Worm (Caenorhabditis elegans) whole organism, young adult: ENCODE results near the gene rab-14.

ENCODE experiments used
- B0019.2 ChIP-seq: fragments of 200-800 bp; sonication (Bioruptor generic); conservative IDR thresholded peaks from 2 replicates; pipeline ENCODE4 v1.3.6; 2022; ENCODE audit warnings: missing genetic modification reagents, missing genetic modification characterization, missing compliant biosample characterization
- B0035.1 ChIP-seq: sonication (generic microtip); optimal IDR thresholded peaks from 2 replicates; lab custom pipeline; 2016; ENCODE audit warnings: missing genetic modification characterization, mild to moderate bottlenecking, missing compliant biosample characterization, missing genotype, missing genetic modification reagents
- B0336.3 ChIP-seq: fragments of 200-800 bp; sonication (Bioruptor generic); IDR thresholded peaks from 2 replicates; pipeline ENCODE4 v1.3.6; 2022; ENCODE audit warnings: missing genetic modification characterization, missing compliant biosample characterization
- C06A6.2 ChIP-seq: fragments of 200-800 bp; sonication (Bioruptor generic); conservative IDR thresholded peaks from 2 replicates; pipeline ENCODE4 v1.3.6; 2022; ENCODE audit warnings: missing genetic modification characterization, missing compliant biosample characterization
- C17E4.6 ChIP-seq: fragments of 200-800 bp; sonication (Bioruptor generic); IDR thresholded peaks from 2 replicates; pipeline ENCODE4 v1.3.6; 2022; ENCODE audit warnings: missing genetic modification reagents, missing genetic modification characterization, missing compliant biosample characterization
- F22D6.2 ChIP-seq: sonication (generic microtip); optimal IDR thresholded peaks from 2 replicates; lab custom pipeline; 2016; ENCODE audit warnings: mild to moderate bottlenecking, missing genetic modification characterization, missing compliant biosample characterization
- F39B2.1 ChIP-seq: fragments of 200-800 bp; sonication (Bioruptor generic); IDR thresholded peaks from 2 replicates; pipeline ENCODE4 v1.3.6; 2022; ENCODE audit warnings: missing genetic modification reagents, missing genetic modification characterization, missing compliant biosample characterization
- F52B5.7 ChIP-seq: sonication (generic microtip); optimal IDR thresholded peaks from 2 replicates; lab custom pipeline; 2016; ENCODE audit warnings: mild to moderate bottlenecking, missing genetic modification characterization, missing compliant biosample characterization
- F57A8.1 ChIP-seq: fragments of 200-800 bp; sonication (Bioruptor generic); optimal IDR thresholded peaks from 2 replicates; lab custom pipeline; 2018; ENCODE audit warnings: mild to moderate bottlenecking, missing genetic modification characterization, moderate library complexity, missing compliant biosample characterization
- F57C9.4 ChIP-seq: sonication (generic microtip); optimal IDR thresholded peaks from 2 replicates; lab custom pipeline; 2017; ENCODE audit warnings: mild to moderate bottlenecking, missing genetic modification characterization, missing compliant biosample characterization
- Y53F4B.3 ChIP-seq: fragments of 200-800 bp; sonication (Bioruptor generic); IDR thresholded peaks from 2 replicates; pipeline ENCODE4 v1.3.6; 2022; ENCODE audit warnings: missing genetic modification reagents, missing genetic modification characterization, missing compliant biosample characterization
- Y56A3A.18 ChIP-seq: fragments of 200-800 bp; sonication (Bioruptor generic); IDR thresholded peaks from 2 replicates; pipeline ENCODE4 v1.3.6; 2022; ENCODE audit warnings: missing genetic modification reagents, missing genetic modification characterization, missing compliant biosample characterization
- Y95B8A.8 ChIP-seq: fragments of 200-800 bp; sonication (Bioruptor generic); IDR thresholded peaks from 2 replicates; pipeline ENCODE4 v1.3.6; 2022; ENCODE audit warnings: missing genetic modification reagents, missing genetic modification characterization, missing compliant biosample characterization
- ama-1 ChIP-seq, 3 experiments: fragments of 150-350 bp in 1 of 3; sonication (generic microtip) in 2 of 3; optimal IDR thresholded peaks; 2 replicates each; lab custom pipeline; 2014 to 2018; ENCODE audit warnings: missing biosample characterization in 2 of 3, missing genetic modification characterization in 2 of 3, missing genetic modification reagents in 2 of 3
- ccch-3 ChIP-seq: fragments of 200-800 bp; sonication (Bioruptor generic); optimal IDR thresholded peaks from 2 replicates; lab custom pipeline; 2018; ENCODE audit warnings: mild to moderate bottlenecking, missing genetic modification characterization, missing compliant biosample characterization
- die-1 ChIP-seq: sonication (generic microtip); optimal IDR thresholded peaks from 2 replicates; lab custom pipeline; 2016; ENCODE audit warnings: missing genotype, mild to moderate bottlenecking, missing genetic modification characterization, missing compliant biosample characterization
- egrh-3 ChIP-seq: fragments of 200-800 bp; sonication (Bioruptor generic); IDR thresholded peaks from 2 replicates; pipeline ENCODE4 v1.3.6; 2022; ENCODE audit warnings: missing genetic modification reagents, missing genetic modification characterization, missing compliant biosample characterization
- ekl-4 ChIP-seq: fragments of 200-800 bp; sonication (Bioruptor generic); IDR thresholded peaks from 2 replicates; pipeline ENCODE4 v1.3.6; 2022; ENCODE audit warnings: missing genetic modification reagents, missing genetic modification characterization, missing compliant biosample characterization
- gei-17 ChIP-seq: fragments of 200-800 bp; sonication (Bioruptor generic); optimal IDR thresholded peaks from 2 replicates; lab custom pipeline; 2018; ENCODE audit warnings: mild to moderate bottlenecking, missing genetic modification characterization, missing compliant biosample characterization
- him-1 ChIP-seq: sonication (generic microtip); optimal IDR thresholded peaks from 2 replicates; lab custom pipeline; 2016; ENCODE audit warnings: missing genotype, missing genetic modification reagents, missing genetic modification characterization, missing compliant biosample characterization
- hmg-1.2 ChIP-seq: fragments of 200-800 bp; sonication (Bioruptor generic); IDR thresholded peaks from 2 replicates; pipeline ENCODE4 v1.3.6; 2022; ENCODE audit warnings: missing genetic modification reagents, missing genetic modification characterization, missing compliant biosample characterization
- hmg-20 ChIP-seq: fragments of 200-800 bp; sonication (Bioruptor generic); IDR thresholded peaks from 2 replicates; pipeline ENCODE4 v1.3.6; 2022; ENCODE audit warnings: missing genetic modification reagents, missing genetic modification characterization, missing compliant biosample characterization
- hsf-1 ChIP-seq: fragments of 200-800 bp; sonication (Bioruptor generic); IDR thresholded peaks from 2 replicates; pipeline ENCODE4 v1.3.6; 2022; ENCODE audit warnings: missing genetic modification reagents, missing genetic modification characterization, missing compliant biosample characterization
- lin-40 ChIP-seq: sonication (generic microtip); optimal IDR thresholded peaks from 2 replicates; lab custom pipeline; 2016; ENCODE audit warnings: missing genetic modification characterization, mild to moderate bottlenecking, missing compliant biosample characterization, missing genotype, missing genetic modification reagents
- lsy-27 ChIP-seq: sonication (generic microtip); optimal IDR thresholded peaks from 2 replicates; lab custom pipeline; 2017; ENCODE audit warnings: missing genetic modification characterization, mild to moderate bottlenecking, missing compliant biosample characterization, antibody characterized with exemption, missing genotype, borderline replicate concordance; ENCODE audit not compliant: insufficient read depth
- madf-10 ChIP-seq: sonication (generic microtip); optimal IDR thresholded peaks from 2 replicates; lab custom pipeline; 2016; ENCODE audit warnings: mild to moderate bottlenecking, missing genetic modification characterization, missing compliant biosample characterization
- madf-3 ChIP-seq: fragments of 200-800 bp; sonication (Bioruptor generic); IDR thresholded peaks from 2 replicates; pipeline ENCODE4 v1.3.6; 2022; ENCODE audit warnings: missing genetic modification reagents, missing genetic modification characterization, missing compliant biosample characterization
- nfya-2 ChIP-seq: fragments of 200-800 bp; sonication (Bioruptor generic); IDR thresholded peaks from 2 replicates; pipeline ENCODE4 v1.3.6; 2022; ENCODE audit warnings: missing genetic modification reagents, missing genetic modification characterization, missing compliant biosample characterization
- nfyb-1 ChIP-seq: fragments of 200-800 bp; sonication (Bioruptor generic); IDR thresholded peaks from 2 replicates; pipeline ENCODE4 v1.3.6; 2022; ENCODE audit warnings: missing genetic modification reagents, missing genetic modification characterization, missing compliant biosample characterization
- rcor-1 ChIP-seq: fragments of 200-800 bp; sonication (Bioruptor generic); IDR thresholded peaks from 2 replicates; pipeline ENCODE4 v1.3.6; 2022; ENCODE audit warnings: missing genetic modification reagents, missing genetic modification characterization, missing compliant biosample characterization
- tbp1 ChIP-seq: fragments of 200-800 bp; sonication (Bioruptor generic); optimal IDR thresholded peaks from 2 replicates; lab custom pipeline; 2018; ENCODE audit warnings: mild to moderate bottlenecking, missing genetic modification characterization, missing compliant biosample characterization
- unc-130 ChIP-seq: sonication (generic microtip); optimal IDR thresholded peaks from 2 replicates; lab custom pipeline; 2016; ENCODE audit warnings: missing genetic modification reagents, missing genetic modification characterization, missing compliant biosample characterization
- xnd-1 ChIP-seq: sonication (generic microtip); optimal IDR thresholded peaks from 2 replicates; lab custom pipeline; 2016; ENCODE audit warnings: missing genotype, missing genetic modification reagents, missing genetic modification characterization, missing compliant biosample characterization
- zfh-2 ChIP-seq: fragments of 200-800 bp; sonication (Bioruptor generic); conservative IDR thresholded peaks from 2 replicates; pipeline ENCODE4 v1.3.6; 2022; ENCODE audit warnings: missing genetic modification reagents, missing genetic modification characterization, missing compliant biosample characterization
- zim-3 ChIP-seq: sonication (generic microtip); optimal IDR thresholded peaks from 2 replicates; lab custom pipeline; 2017; ENCODE audit warnings: mild to moderate bottlenecking, missing genetic modification characterization, moderate library complexity, missing compliant biosample characterization
- ztf-18 ChIP-seq: sonication (generic microtip); optimal IDR thresholded peaks from 2 replicates; lab custom pipeline; 2016; ENCODE audit warnings: missing genotype, mild to moderate bottlenecking, missing genetic modification characterization, missing compliant biosample characterization

rab-14 gene

ce11 chrX:15610527-15611091, 4.2 kb upstream of the rab-14 start (continued):
- TF ChIP-seq tbp1: peak; percentile 46
- no peak for TF ChIP-seq lsy-27 (tag; lab: Kevin White, UChicago)
- TF ChIP-seq nfya-2: no peak
- TF ChIP-seq F39B2.1 (GFP tag; lab: Robert Waterston, UW): no peak
- TF ChIP-seq zim-3 (tag; lab: Kevin White, UChicago): no peak
- TF ChIP-seq madf-10: peak; percentile 68
- no peak for TF ChIP-seq ztf-18 (tag; lab: Kevin White, UChicago)
- peak; percentile 43 for TF ChIP-seq lin-40
- TF ChIP-seq B0336.3 (GFP tag; lab: Robert Waterston, UW): peak; percentile 91
- no peak for TF ChIP-seq B0019.2 (GFP tag; lab: Robert Waterston, UW)
- no peak for TF ChIP-seq die-1 (tag; lab: Kevin White, UChicago)
- TF ChIP-seq ama-1 (optimal IDR thresholded peaks at IDR 0.05; lab: Kevin White, UChicago): no peak
- TF ChIP-seq ama-1 (GFP tag; optimal IDR thresholded peaks at IDR 0.05; lab: Kevin White, UChicago): peak in 1 of 2 experiments; percentile 76
- peak; percentile 20; the same call in 1 of the 2 replicates for TF ChIP-seq hmg-1.2
- no peak for TF ChIP-seq F22D6.2 (tag; lab: Kevin White, UChicago)
- peak; percentile 17 for TF ChIP-seq gei-17 (GFP tag; lab: Kevin White, UChicago)
- no peak for TF ChIP-seq F57C9.4
- TF ChIP-seq Y95B8A.8 (GFP tag; lab: Robert Waterston, UW): 0 out of 2 replicates have a peak, but pooled peaks have one; percentile 24
- peak; percentile 51; the same call in 1 of the 2 replicates for TF ChIP-seq C06A6.2 (GFP tag; lab: Robert Waterston, UW)
- no peak for TF ChIP-seq F57A8.1
- TF ChIP-seq rcor-1 (GFP tag; lab: Robert Waterston, UW): peak; percentile 52
- TF ChIP-seq egrh-3 (GFP tag; lab: Robert Waterston, UW): no peak
- no peak for TF ChIP-seq C17E4.6 (GFP tag; lab: Robert Waterston, UW)
- 0 out of 2 replicates have a peak, but pooled peaks have one; percentile 16 for TF ChIP-seq hmg-20 (GFP tag; lab: Robert Waterston, UW)
- TF ChIP-seq B0035.1 (tag; lab: Kevin White, UChicago): no peak
- TF ChIP-seq Y56A3A.18 (GFP tag; lab: Robert Waterston, UW): peak; percentile 24; the same call in 1 of the 2 replicates
- TF ChIP-seq F52B5.7 (tag; lab: Kevin White, UChicago): no peak
- peak; percentile 81; the same call in 1 of the 2 replicates for TF ChIP-seq nfyb-1 (GFP tag; lab: Robert Waterston, UW)
- TF ChIP-seq hsf-1 (GFP tag; lab: Robert Waterston, UW): no peak
- TF ChIP-seq ccch-3 (GFP tag; lab: Kevin White, UChicago): no peak
- TF ChIP-seq zfh-2 (GFP tag; lab: Robert Waterston, UW): no peak
- no peak for TF ChIP-seq ekl-4
- TF ChIP-seq Y53F4B.3: no peak
- TF ChIP-seq unc-130 (GFP tag; lab: Kevin White, UChicago): no peak
- no peak for TF ChIP-seq xnd-1
- no peak for TF ChIP-seq him-1 (tag; lab: Kevin White, UChicago)

DNA sequence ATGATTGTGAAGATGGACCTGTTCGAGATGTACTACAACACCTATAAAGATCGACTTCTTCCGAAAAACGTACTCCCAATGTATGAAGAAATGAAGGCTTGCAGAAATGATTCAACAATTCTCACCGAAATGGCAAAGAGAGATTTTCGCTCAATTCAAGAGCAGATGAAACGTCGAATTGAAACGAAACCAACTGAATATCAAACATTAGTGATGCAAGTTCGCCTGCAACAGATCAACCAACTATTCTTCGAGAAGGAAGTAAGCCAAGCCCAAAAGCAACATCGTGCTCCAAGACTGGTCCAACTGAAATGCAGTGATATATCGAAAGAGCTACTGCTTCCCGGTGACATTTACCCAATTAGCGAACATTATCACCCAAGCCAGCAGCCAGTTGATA, 3.3 kb upstream of the rab-14 start:
- no peak for TF ChIP-seq unc-130 (GFP tag; lab: Kevin White, UChicago)
- TF ChIP-seq ccch-3 (GFP tag; lab: Kevin White, UChicago): no peak
- 0 out of 2 replicates have a peak, but pooled peaks have one; percentile 1 for TF ChIP-seq madf-3 (GFP tag; lab: Robert Waterston, UW)
- no peak for TF ChIP-seq zim-3 (tag; lab: Kevin White, UChicago)
- TF ChIP-seq Y53F4B.3: no peak
- TF ChIP-seq, all 124 proteins: peak for 1
